Fruit fly (Drosophila melanogaster) whole organism, adult: ENCODE data around the gene CG9674.

Source experiments
- CG33017 ChIP-seq: fragments of 200-800 bp; sonication (Bioruptor generic); optimal IDR thresholded peaks from 2 replicates; lab custom pipeline; 2018; ENCODE audit warnings: missing biosample characterization, mild to moderate bottlenecking, missing genetic modification characterization, moderate library complexity
- CG7045 ChIP-seq: fragments of 200-800 bp; sonication (Bioruptor generic); optimal IDR thresholded peaks from 2 replicates; lab custom pipeline; 2017; ENCODE audit warnings: missing biosample characterization, mild to moderate bottlenecking, missing genetic modification characterization
- CG7101 ChIP-seq: fragments of 200-800 bp; sonication (Bioruptor generic); optimal IDR thresholded peaks from 2 replicates; lab custom pipeline; 2018; ENCODE audit warnings: missing biosample characterization, mild to moderate bottlenecking, missing genetic modification characterization, moderate library complexity
- bab1 ChIP-seq: fragments of 200-800 bp; sonication (Bioruptor generic); optimal IDR thresholded peaks from 3 replicates; lab custom pipeline; 2019; ENCODE audit warnings: missing biosample characterization, mild to moderate bottlenecking, missing genetic modification characterization, moderate library complexity
- cic ChIP-seq: fragments of 200-800 bp; sonication (Bioruptor generic); optimal IDR thresholded peaks from 2 replicates; lab custom pipeline; 2017; ENCODE audit warnings: missing biosample characterization, mild to moderate bottlenecking, missing genetic modification characterization, moderate library complexity
- kay ChIP-seq: fragments of 200-800 bp; sonication (Bioruptor generic); peaks from one replicate; lab custom pipeline; 2016; ENCODE audit warnings: missing biosample characterization, missing genetic modification characterization, borderline replicate concordance
- ovo ChIP-seq: fragments of 200-800 bp; sonication (Bioruptor generic); optimal IDR thresholded peaks from 2 replicates; lab custom pipeline; 2016; ENCODE audit warnings: missing biosample characterization, missing genetic modification characterization
- pad ChIP-seq: fragments of 200-800 bp; sonication (Bioruptor generic); optimal IDR thresholded peaks from 3 replicates; lab custom pipeline; 2017; ENCODE audit warnings: missing biosample characterization, missing genetic modification characterization, mild to moderate bottlenecking, moderate library complexity, missing genetic modification reagents

DNA sequence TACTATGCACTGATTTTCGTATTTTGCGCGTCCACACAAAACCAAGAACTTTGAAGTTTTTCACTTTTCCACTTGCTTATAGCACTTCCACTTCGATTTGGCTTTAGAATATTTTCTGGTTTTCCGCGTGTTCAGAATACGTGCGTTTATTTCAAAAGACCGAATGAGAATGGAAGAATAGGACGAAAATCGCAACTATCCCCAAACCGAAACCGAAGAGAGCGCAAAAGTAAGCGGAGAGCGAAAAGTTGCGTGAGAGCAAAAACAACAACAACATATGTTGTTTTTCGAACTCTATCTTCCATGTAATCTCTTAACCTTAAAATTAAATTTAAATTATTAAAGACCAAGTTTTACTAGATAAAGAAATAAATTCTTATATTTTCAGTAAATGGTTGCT lies at the start of gene CG9674:
- no peak for TF ChIP-seq CG7045 (GFP tag; lab: Kevin White, UChicago)
- TF ChIP-seq kay (GFP tag; lab: Kevin White, UChicago): no peak
- no peak for TF ChIP-seq pad (GFP tag; lab: Kevin White, UChicago)
- no peak for TF ChIP-seq bab1 (GFP tag; lab: Kevin White, UChicago)
- TF ChIP-seq CG33017 (tag; lab: Kevin White, UChicago): no peak
- TF ChIP-seq CG7101 (tag; lab: Kevin White, UChicago): no peak
- TF ChIP-seq cic (GFP tag; lab: Kevin White, UChicago): no peak
- TF ChIP-seq ovo (GFP tag; lab: Kevin White, UChicago): no peak
